Worm (Caenorhabditis elegans) whole organism, L2 larva: Measurements from ENCODE around the gene F45D11.5.
"Not testable (repeated sequence)": the region's sequence is repeated elsewhere in the genome, so short reads cannot be mapped to it uniquely, and the experiment has no call there.

Experiments
- Y55F3AM.14 ChIP-seq: fragments of 200-800 bp; sonication (Bioruptor generic); optimal IDR thresholded peaks from 2 replicates; lab custom pipeline; 2018; ENCODE audit warnings: mild to moderate bottlenecking, missing genetic modification characterization, missing compliant biosample characterization
- dmd-4 ChIP-seq: sonication (generic microtip); optimal IDR thresholded peaks from 2 replicates; lab custom pipeline; 2017; ENCODE audit warnings: missing biosample characterization, missing genetic modification characterization
- elt-1 ChIP-seq: fragments of 150-350 bp; optimal IDR thresholded peaks from 2 replicates; lab custom pipeline; 2014; ENCODE audit warnings: missing biosample characterization, missing genetic modification characterization
- elt-3 ChIP-seq: sonication (generic microtip); optimal IDR thresholded peaks from 2 replicates; lab custom pipeline; 2017; ENCODE audit warnings: missing biosample characterization, missing genetic modification characterization
- lin-11 ChIP-seq: fragments of 150-350 bp; sonication (generic microtip); optimal IDR thresholded peaks from 2 replicates; lab custom pipeline; 2014; ENCODE audit warnings: missing biosample characterization, missing genetic modification characterization, inconsistent platforms, mixed read lengths
- snpc-4 ChIP-seq: fragments of 150-350 bp; optimal IDR thresholded peaks from 2 replicates; lab custom pipeline; 2014; ENCODE audit warnings: missing biosample characterization, missing genetic modification characterization
- zag-1 ChIP-seq: fragments of 150-350 bp; optimal IDR thresholded peaks from 2 replicates; lab custom pipeline; 2014; ENCODE audit warnings: missing biosample characterization, missing genetic modification characterization

ce11 chrII:1043932-1044331, 42.4 kb downstream of the F45D11.5 start, which contains the start of gene fbxb-45:
- TF ChIP-seq snpc-4 (tag; lab: Kevin White, UChicago); dmd-4 (tag; lab: Kevin White, UChicago); Y55F3AM.14 (GFP tag; lab: Kevin White, UChicago); lin-11 (tag; lab: Kevin White, UChicago); elt-1 (tag; lab: Kevin White, UChicago); zag-1; elt-3 (tag; lab: Kevin White, UChicago): not testable (repeated sequence)
